Worm (Caenorhabditis elegans) whole organism, midembryonic: ENCODE measurements around the gene spin-3.

ENCODE experiments used
- T22C8.4 ChIP-seq: fragments of 200-800 bp; sonication (Bioruptor generic); IDR thresholded peaks from 2 replicates; pipeline ENCODE4 v1.3.6; 2022; ENCODE audit warnings: missing genetic modification characterization, missing compliant biosample characterization
- cog-1 ChIP-seq: sonication (generic microtip); optimal IDR thresholded peaks from 2 replicates; lab custom pipeline; 2016; ENCODE audit warnings: missing genetic modification characterization, missing compliant biosample characterization
- flt-1 ChIP-seq: fragments of 200-800 bp; sonication (Bioruptor generic); IDR thresholded peaks from 2 replicates; pipeline ENCODE4 v1.3.6; 2022; ENCODE audit warnings: missing genetic modification characterization, missing compliant biosample characterization
- klf-2 ChIP-seq: fragments of 200-800 bp; sonication (Bioruptor generic); conservative IDR thresholded peaks from 2 replicates; pipeline ENCODE4 v1.3.6; 2022; ENCODE audit warnings: missing genetic modification reagents, missing genetic modification characterization, missing compliant biosample characterization
- med-1 ChIP-seq: sonication (generic microtip); optimal IDR thresholded peaks from 2 replicates; lab custom pipeline; 2017; ENCODE audit warnings: missing genetic modification characterization, mild to moderate bottlenecking, missing compliant biosample characterization, antibody characterized with exemption, missing genetic modification reagents; ENCODE audit not compliant: insufficient read depth
- ztf-23 ChIP-seq: fragments of 200-800 bp; sonication (Bioruptor generic); IDR thresholded peaks from 2 replicates; pipeline ENCODE4 v1.3.6; 2022; ENCODE audit warnings: missing genetic modification reagents, missing genetic modification characterization, missing compliant biosample characterization

DNA sequence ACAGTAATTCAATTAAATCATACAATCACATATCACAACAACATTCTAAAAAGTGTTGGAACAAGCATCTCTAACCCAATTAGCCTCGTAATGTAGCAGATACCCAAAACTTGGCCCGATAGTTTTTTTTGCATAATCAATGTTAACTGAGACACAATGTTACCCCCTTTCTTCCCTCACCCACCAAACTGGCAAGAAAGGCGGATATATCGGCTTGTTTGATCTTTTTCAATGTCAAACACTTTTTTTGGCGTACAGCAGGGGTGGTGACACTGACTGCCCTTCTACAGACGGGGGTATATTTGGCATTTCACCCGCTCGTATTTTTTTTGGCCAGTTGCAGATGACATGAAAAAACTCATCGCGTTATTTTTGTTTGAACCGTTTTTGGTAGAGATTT is 20.0 kb upstream of the spin-3 start:
- TF ChIP-seq med-1 (GFP tag; lab: Kevin White, UChicago) (no peak), cog-1 (tag; lab: Kevin White, UChicago) (no peak), klf-2 (GFP tag; lab: Robert Waterston, UW) (no peak), T22C8.4 (GFP tag; lab: Robert Waterston, UW) (no peak), flt-1 (GFP tag; lab: Robert Waterston, UW) (no peak), ztf-23 (GFP tag; lab: Robert Waterston, UW) (no peak)
